Worm (Caenorhabditis elegans): Measurements from ENCODE around the gene F45E10.2.

DNA sequence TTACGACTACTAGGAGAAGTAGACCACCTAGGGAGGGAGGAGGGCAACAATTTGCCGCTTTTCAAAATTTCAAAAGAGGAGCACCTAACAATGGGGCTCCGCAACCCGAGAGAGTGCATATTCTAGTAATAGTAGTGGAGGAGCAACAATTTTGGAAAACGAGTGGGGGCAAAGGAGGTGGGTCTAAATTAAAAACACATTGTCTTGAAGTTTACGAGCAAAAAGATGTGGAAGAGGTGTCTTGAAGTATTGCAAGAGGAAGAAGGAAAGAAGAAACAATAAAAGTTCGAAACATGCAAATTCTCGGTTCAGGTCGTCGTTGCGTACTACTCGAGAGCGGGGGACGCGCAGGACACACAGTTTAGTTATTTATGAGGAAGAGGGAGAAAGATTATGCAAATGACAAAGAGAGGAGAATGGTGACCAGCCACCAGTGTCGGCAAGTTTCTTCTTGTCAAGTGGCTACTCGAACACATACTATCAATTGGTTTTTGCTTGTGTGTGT is 9.1 kb upstream of the F45E10.2 start:
- TF ChIP-seq nhr-11 (tag; optimal IDR thresholded peaks at IDR 0.05): no peak
- no peak for TF ChIP-seq pqm-1 (tag; optimal IDR thresholded peaks at IDR 0.05)
- no peak for TF ChIP-seq snpc-4 (tag; optimal IDR thresholded peaks at IDR 0.05)
- no peak for TF ChIP-seq lsy-2 (tag; optimal IDR thresholded peaks at IDR 0.05)
- TF ChIP-seq mdl-1 (tag; optimal IDR thresholded peaks at IDR 0.05): no peak
- no peak for TF ChIP-seq egl-27 (tag; optimal IDR thresholded peaks at IDR 0.05)
- no peak for TF ChIP-seq irx-1 (tag; optimal IDR thresholded peaks at IDR 0.05)
